Worm (Caenorhabditis elegans): ENCODE data around the gene ZK675.4.

The ZK675.4 gene

DNA sequence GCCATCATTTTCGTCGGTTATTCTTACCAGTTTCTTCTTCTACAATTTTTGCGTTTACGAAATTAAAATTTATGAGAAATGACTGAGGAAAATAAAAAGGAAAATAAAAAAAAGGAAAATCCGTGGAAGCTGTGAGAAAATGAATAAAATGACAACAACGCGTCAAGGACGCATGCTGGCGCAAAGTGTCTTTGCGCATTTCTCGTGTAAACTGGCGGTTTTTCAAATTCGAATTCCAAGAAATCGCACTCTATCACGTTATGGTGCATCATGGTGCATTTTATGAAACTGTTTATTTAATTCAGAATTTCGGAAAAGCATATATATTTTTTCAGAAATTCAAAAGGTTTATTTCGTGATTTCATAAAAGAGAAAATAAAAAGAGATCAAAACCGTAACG, 34.1 kb downstream of the ZK675.4 start, which contains the start of gene dbt-1 (continued):
- TF ChIP-seq mep-1 (tag; optimal IDR thresholded peaks at IDR 0.05) (peak; percentile 94), fkh-4 (tag; optimal IDR thresholded peaks at IDR 0.05; ENCODE audit: borderline replicate concordance) (peak; percentile 64), lin-15B (tag; optimal IDR thresholded peaks at IDR 0.05) (peak; percentile 54), unc-62 (GFP tag; optimal IDR thresholded peaks at IDR 0.05) (no peak), zag-1 (tag; optimal IDR thresholded peaks at IDR 0.05) (no peak), isw-1 (GFP tag; IDR thresholded peaks at IDR 0.05) (peak; percentile 89), pax-3 (tag; optimal IDR thresholded peaks at IDR 0.05) (peak; percentile 26), egl-27 (tag; optimal IDR thresholded peaks at IDR 0.05) (no peak), rnt-1 (tag; optimal IDR thresholded peaks at IDR 0.05) (peak; percentile 91), alr-1 (tag; optimal IDR thresholded peaks at IDR 0.05; ENCODE audit: borderline replicate concordance) (no peak), mab-9 (GFP tag; IDR thresholded peaks at IDR 0.05) (no peak; the same call in 1 of the 2 replicates), jun-1 (tag; optimal IDR thresholded peaks at IDR 0.05) (peak; percentile 83), pqm-1 (tag; optimal IDR thresholded peaks at IDR 0.05) (no peak), dsc-1 (tag; optimal IDR thresholded peaks at IDR 0.05) (peak; percentile 94), nhr-237 (tag; optimal IDR thresholded peaks at IDR 0.05) (peak; percentile 36), nhr-11 (tag; optimal IDR thresholded peaks at IDR 0.05) (peak; percentile 88), blmp-1 (tag; optimal IDR thresholded peaks at IDR 0.05) (peak; percentile 64), elt-3 (tag; optimal IDR thresholded peaks at IDR 0.05) (peak in 2 of 6 experiments; percentile 61 to 67), elt-2 (tag; optimal IDR thresholded peaks at IDR 0.05) (peak; percentile 49), swsn-7 (tag; optimal IDR thresholded peaks at IDR 0.05) (peak; percentile 88), nhr-71 (tag; optimal IDR thresholded peaks at IDR 0.05) (peak; percentile 93), lin-39 (tag; optimal IDR thresholded peaks at IDR 0.05) (peak; percentile 86), ceh-8 (GFP tag; optimal IDR thresholded peaks at IDR 0.05) (peak; percentile 54), tlp-1 (tag; optimal IDR thresholded peaks at IDR 0.05) (no peak), fkh-10 (GFP tag; optimal IDR thresholded peaks at IDR 0.05) (no peak), ets-5 (GFP tag; IDR thresholded peaks at IDR 0.05) (no peak), hlh-17 (GFP tag; optimal IDR thresholded peaks at IDR 0.05; ENCODE audit: borderline replicate concordance) (no peak), fkh-8 (tag; optimal IDR thresholded peaks at IDR 0.05) (peak; percentile 73), nhr-85 (tag) (peak; percentile 93), nhr-20 (tag; optimal IDR thresholded peaks at IDR 0.05) (peak; percentile 89), Y116A8C.19 (tag; optimal IDR thresholded peaks at IDR 0.05; ENCODE audit: borderline replicate concordance) (no peak), unc-98 (GFP tag; IDR thresholded peaks at IDR 0.05) (0 out of 2 replicates have a peak, but pooled peaks have one; percentile 25), grh-1 (GFP tag; IDR thresholded peaks at IDR 0.05) (peak; percentile 92), zip-4 (GFP tag; optimal IDR thresholded peaks at IDR 0.05) (peak; percentile 73), F16B12.6 (tag; optimal IDR thresholded peaks at IDR 0.05) (peak; percentile 67), nhr-19 (GFP tag; conservative IDR thresholded peaks at IDR 0.05) (peak; percentile 90), C04F5.9 (tag; optimal IDR thresholded peaks at IDR 0.05) (peak; percentile 82), mef-2 (tag; optimal IDR thresholded peaks at IDR 0.05) (peak; percentile 1), hpl-2 (GFP tag; optimal IDR thresholded peaks at IDR 0.05) (no peak), lin-35 (GFP tag; optimal IDR thresholded peaks at IDR 0.05) (peak; percentile 97 to 99), irx-1 (tag; optimal IDR thresholded peaks at IDR 0.05) (peak; percentile 90), nhr-28 (tag; optimal IDR thresholded peaks at IDR 0.05) (no peak), ztf-11 (tag; optimal IDR thresholded peaks at IDR 0.05) (peak in 1 of 2 experiments; percentile 56), snpc-4 (tag; optimal IDR thresholded peaks at IDR 0.05) (peak; percentile 76), sup-37 (GFP tag; optimal IDR thresholded peaks at IDR 0.05) (peak; percentile 76), fos-1 (tag; optimal IDR thresholded peaks at IDR 0.05) (peak; percentile 48)

Measured in whole organism, L1 larva.